Fruit fly (Drosophila melanogaster): ENCODE data around the gene CG18787.

The CG18787 gene

dm6 chr2L:11989729-11990128 is 9.4 kb downstream of the CG18787 start, which contains the start of the genes zuc and dgt2 (continued):
- no peak for TF ChIP-seq klu (GFP tag; IDR thresholded peaks at IDR 0.05)
- peak; percentile 16 for TF ChIP-seq Abd-B (GFP tag; optimal IDR thresholded peaks at IDR 0.05)
- no peak for TF ChIP-seq Stat92E (GFP tag; optimal IDR thresholded peaks at IDR 0.05)
- TF ChIP-seq ewg (GFP tag; optimal IDR thresholded peaks at IDR 0.05) = peak; percentile 75
- no peak for TF ChIP-seq schlank (tag; optimal IDR thresholded peaks at IDR 0.05)
- no peak for TF ChIP-seq CG15269 (tag; optimal IDR thresholded peaks at IDR 0.05)
- no peak for TF ChIP-seq CG1602 (GFP tag; optimal IDR thresholded peaks at IDR 0.05)
- 0 out of 3 replicates have a peak, but pooled peaks have one; percentile 29 for TF ChIP-seq vnd (GFP tag; IDR thresholded peaks at IDR 0.05; ENCODE audit: partially characterized antibody)
- no peak for TF ChIP-seq CG17385 (GFP tag; optimal IDR thresholded peaks at IDR 0.05)
- TF ChIP-seq CG2116 (GFP tag; optimal IDR thresholded peaks at IDR 0.05) = peak; percentile 21
- no peak for TF ChIP-seq CG12744 (GFP tag; optimal IDR thresholded peaks at IDR 0.05)
- no peak for TF ChIP-seq CG13775 (GFP tag; optimal IDR thresholded peaks at IDR 0.05)
- no peak for TF ChIP-seq ac (GFP tag; optimal IDR thresholded peaks at IDR 0.05)
- no peak for TF ChIP-seq sr (GFP tag; IDR thresholded peaks at IDR 0.05)
- no peak for TF ChIP-seq sisA (GFP tag; IDR thresholded peaks at IDR 0.05)
- TF ChIP-seq PHDP (tag; optimal IDR thresholded peaks at IDR 0.05) = no peak
- no peak for TF ChIP-seq nerfin-1 (tag; optimal IDR thresholded peaks at IDR 0.05)
- 0 out of 3 replicates have a peak, but pooled peaks have one; percentile 9 for TF ChIP-seq knrl (GFP tag; IDR thresholded peaks at IDR 0.05; ENCODE audit: partially characterized antibody)
- TF ChIP-seq CG15696 (tag; optimal IDR thresholded peaks at IDR 0.05) = no peak
- no peak for TF ChIP-seq lab (GFP tag; optimal IDR thresholded peaks at IDR 0.05)
- TF ChIP-seq Bgb (GFP tag; IDR thresholded peaks at IDR 0.05; ENCODE audit: partially characterized antibody) = no peak
- TF ChIP-seq vfl (GFP tag; optimal IDR thresholded peaks at IDR 0.05) = no peak
- TF ChIP-seq Blimp-1 (GFP tag; optimal IDR thresholded peaks at IDR 0.05) = no peak
- TF ChIP-seq CG8924 (tag; optimal IDR thresholded peaks at IDR 0.05) = peak; percentile 10
- no peak for TF ChIP-seq pros (GFP tag; optimal IDR thresholded peaks at IDR 0.05)
- TF ChIP-seq nmo (GFP tag; optimal IDR thresholded peaks at IDR 0.05) = peak; percentile 6
- no peak for TF ChIP-seq sna (GFP tag; IDR thresholded peaks at IDR 0.05; ENCODE audit: partially characterized antibody)
- TF ChIP-seq CG7745 (tag; optimal IDR thresholded peaks at IDR 0.05) = no peak
- TF ChIP-seq en (GFP tag; optimal IDR thresholded peaks at IDR 0.05) = no peak
- no peak for TF ChIP-seq Usf (GFP tag; optimal IDR thresholded peaks at IDR 0.05)
- peak; percentile 83 for TF ChIP-seq Dp (GFP tag; optimal IDR thresholded peaks at IDR 0.05)
- no peak for TF ChIP-seq CG6254 (GFP tag; optimal IDR thresholded peaks at IDR 0.05)
- no peak for TF ChIP-seq Hsf (GFP tag; optimal IDR thresholded peaks at IDR 0.05)
- no peak for TF ChIP-seq Xbp1 (GFP tag; optimal IDR thresholded peaks at IDR 0.05)
- TF ChIP-seq ci (GFP tag; IDR thresholded peaks at IDR 0.05) = 0 out of 3 replicates have a peak, but pooled peaks have one; percentile 51
- TF ChIP-seq CG18476 (GFP tag; optimal IDR thresholded peaks at IDR 0.05) = no peak
- TF ChIP-seq nerfin-2 (GFP tag; IDR thresholded peaks at IDR 0.05; ENCODE audit: partially characterized antibody) = no peak
- TF ChIP-seq amos (GFP tag; IDR thresholded peaks at IDR 0.05; ENCODE audit: partially characterized antibody) = peak; percentile 35; the same call in 1 of the 2 replicates
- TF ChIP-seq Atf3 (GFP tag; optimal IDR thresholded peaks at IDR 0.05) = no peak
- no peak for TF ChIP-seq unpg (GFP tag; optimal IDR thresholded peaks at IDR 0.05)
- TF ChIP-seq CG2712 (tag; optimal IDR thresholded peaks at IDR 0.05) = no peak
- TF ChIP-seq CG10565 (GFP tag; optimal IDR thresholded peaks at IDR 0.05) = no peak
- no peak for TF ChIP-seq p53 (GFP tag; optimal IDR thresholded peaks at IDR 0.05)
- TF ChIP-seq Lhr (GFP tag; optimal IDR thresholded peaks at IDR 0.05) = peak; percentile 48
- TF ChIP-seq ranshi (GFP tag; IDR thresholded peaks at IDR 0.05) = peak; percentile 91
- peak; percentile 15 for TF ChIP-seq CG34376 (GFP tag; optimal IDR thresholded peaks at IDR 0.05)
- no peak for TF ChIP-seq fd64A (GFP tag; optimal IDR thresholded peaks at IDR 0.05)
- no peak for TF ChIP-seq twi (tag; optimal IDR thresholded peaks at IDR 0.05)
- peak; percentile 44 for TF ChIP-seq CG15514 (GFP tag; optimal IDR thresholded peaks at IDR 0.05)

All from whole organism, embryonic.